Worm (Caenorhabditis elegans): ENCODE measurements around the gene F28H6.4.

Gene F28H6.4

DNA sequence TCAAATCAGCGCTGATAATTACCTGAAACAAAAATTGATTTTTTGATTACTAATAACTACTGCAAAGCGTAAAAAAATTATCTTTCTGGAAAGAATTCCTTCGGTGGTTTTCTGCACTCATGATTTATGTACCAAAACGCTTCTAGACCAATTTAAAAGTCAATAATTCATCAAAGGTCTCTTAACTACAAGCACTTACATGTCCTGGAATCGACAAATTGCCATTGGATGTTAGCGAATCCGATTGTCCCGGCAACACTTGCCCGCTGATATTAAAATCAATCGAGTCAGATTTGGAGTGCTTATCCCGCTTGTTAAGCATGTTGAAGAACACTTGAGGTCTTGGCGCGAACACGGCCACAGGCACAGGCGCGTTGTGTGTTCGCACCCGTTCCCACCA is 37.5 kb downstream of the F28H6.4 start:
- TF ChIP-seq him-1 (tag; optimal IDR thresholded peaks at IDR 0.05) (no peak), dao-5 (tag; optimal IDR thresholded peaks at IDR 0.05) (no peak), W03F9.2 (tag; optimal IDR thresholded peaks at IDR 0.05) (no peak)

DNA sequence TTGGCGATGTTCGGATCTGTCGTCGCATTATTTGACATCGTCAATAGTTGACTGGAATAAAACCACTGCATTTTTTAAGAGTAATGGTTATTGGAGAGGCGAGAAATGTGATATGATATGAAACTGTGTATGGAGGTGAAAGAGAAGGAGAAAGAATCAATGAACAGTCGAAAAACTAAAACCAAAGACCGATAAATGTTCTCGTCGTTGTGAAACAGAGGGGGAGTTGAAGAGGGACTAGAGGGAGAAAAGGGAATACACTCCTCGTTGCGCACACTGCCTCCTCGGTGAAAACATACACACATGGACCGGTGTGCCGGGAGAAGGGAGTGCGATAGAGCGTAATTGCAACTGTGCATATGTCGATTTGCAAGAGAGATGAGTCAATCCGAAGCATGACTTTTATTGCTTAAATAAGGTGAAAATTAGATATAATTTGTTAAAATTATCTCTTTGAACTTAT is 41.9 kb downstream of the F28H6.4 start, which contains the start of gene sym-4:
sym-4 (minus strand) TSS at position 51 of the 463 bp plus-strand sequence.
- TF ChIP-seq him-1 (tag; optimal IDR thresholded peaks at IDR 0.05) (peak; percentile 26), W03F9.2 (tag; optimal IDR thresholded peaks at IDR 0.05) (peak; percentile 84), dao-5 (tag; optimal IDR thresholded peaks at IDR 0.05) (no peak)

- TF ChIP-seq dao-5 (tag; optimal IDR thresholded peaks at IDR 0.05) = no peak
- TF ChIP-seq W03F9.2 (tag; optimal IDR thresholded peaks at IDR 0.05) = peak; percentile 46
- TF ChIP-seq him-1 (tag; optimal IDR thresholded peaks at IDR 0.05) = no peak
Observed at ce11 chrX:14173850-14174249, 46.2 kb downstream of the F28H6.4 start, which contains the start of gene idhb-1. Gene idhb-1 (minus strand): TSS chrX:14174063.

- TF ChIP-seq W03F9.2 (tag; optimal IDR thresholded peaks at IDR 0.05) (no peak), dao-5 (tag; optimal IDR thresholded peaks at IDR 0.05) (no peak), him-1 (tag; optimal IDR thresholded peaks at IDR 0.05) (no peak)
Observed at ce11 chrX:14175740-14176139, 48.1 kb downstream of the F28H6.4 start, which contains the start of gene C37E2.2. Gene C37E2.2 (plus strand): TSS chrX:14176040.

DNA sequence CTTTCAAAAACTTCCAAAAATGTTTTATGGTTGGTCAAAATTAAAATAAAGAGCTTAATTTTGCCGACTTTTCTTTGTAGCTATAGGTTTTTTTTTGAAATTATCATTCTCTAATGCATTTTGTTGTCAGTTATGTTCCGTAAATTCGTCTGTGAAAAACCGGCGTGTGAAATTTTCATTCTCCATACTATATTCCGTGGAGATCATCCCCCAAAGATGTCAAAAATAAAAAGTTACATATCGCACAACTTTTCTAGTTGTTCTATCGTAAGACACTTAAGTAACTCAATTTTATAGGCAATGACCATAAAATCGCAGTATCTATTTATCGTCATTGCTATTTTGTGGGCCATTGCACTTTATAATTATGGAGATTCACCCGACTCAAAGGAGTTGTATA is 51.0 kb downstream of the F28H6.4 start, which contains the start of gene C37E2.10:
C37E2.10 (plus strand) TSS at position 301 of the 400 bp plus-strand sequence.
- TF ChIP-seq him-1 (tag; optimal IDR thresholded peaks at IDR 0.05) (no peak), dao-5 (tag; optimal IDR thresholded peaks at IDR 0.05) (no peak), W03F9.2 (tag; optimal IDR thresholded peaks at IDR 0.05) (no peak)

DNA sequence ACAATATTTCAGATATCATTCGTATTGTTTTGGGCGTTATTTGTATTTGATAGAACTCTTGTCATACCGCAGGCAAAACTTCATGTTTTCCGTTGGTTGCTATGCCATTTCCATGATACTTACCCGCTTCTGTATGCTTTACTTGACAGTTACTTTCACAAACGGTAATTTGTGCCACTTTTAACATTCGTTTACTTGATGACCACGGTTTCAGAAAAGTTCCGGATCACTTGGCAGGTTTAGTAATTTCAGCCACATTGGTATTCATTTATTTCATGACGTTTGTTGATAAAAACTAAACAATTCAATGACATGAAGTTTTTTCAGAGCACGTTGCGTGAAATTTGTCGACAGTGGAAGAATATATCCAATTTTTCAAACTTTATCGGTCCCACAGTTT is 51.8 kb downstream of the F28H6.4 start:
- TF ChIP-seq him-1 (tag; optimal IDR thresholded peaks at IDR 0.05) (no peak), dao-5 (tag; optimal IDR thresholded peaks at IDR 0.05) (no peak), W03F9.2 (tag; optimal IDR thresholded peaks at IDR 0.05) (no peak)

- TF ChIP-seq dao-5 (tag; optimal IDR thresholded peaks at IDR 0.05) (no peak), him-1 (tag; optimal IDR thresholded peaks at IDR 0.05) (no peak), W03F9.2 (tag; optimal IDR thresholded peaks at IDR 0.05) (no peak)
Observed at ce11 chrX:14180151-14180550, 52.5 kb downstream of the F28H6.4 start, which contains the start of gene C37E2.3. Gene C37E2.3 (plus strand): TSS chrX:14180451.

- TF ChIP-seq dao-5 (tag; optimal IDR thresholded peaks at IDR 0.05) (no peak), W03F9.2 (tag; optimal IDR thresholded peaks at IDR 0.05) (no peak), him-1 (tag; optimal IDR thresholded peaks at IDR 0.05) (no peak)
Observed at ce11 chrX:14182514-14182913, 54.8 kb downstream of the F28H6.4 start.

All from whole organism, L4/young adult.